Fruit fly (Drosophila melanogaster) whole organism, embryonic: ENCODE measurements around the gene ph-p.

Experiments
- ATbp ChIP-seq: fragments of 200-800 bp; sonication (Bioruptor generic); optimal IDR thresholded peaks from 2 replicates; lab custom pipeline; 2017; ENCODE audit warnings: missing biosample characterization, mild to moderate bottlenecking, missing genetic modification characterization, missing genetic modification reagents
- Atf-2 ChIP-seq: fragments of 200-800 bp; sonication (Bioruptor generic); optimal IDR thresholded peaks from 2 replicates; lab custom pipeline; 2016; ENCODE audit warnings: missing biosample characterization, missing genetic modification characterization
- BtbVII ChIP-seq: fragments of 200-800 bp; sonication (Bioruptor generic); optimal IDR thresholded peaks from 3 replicates; lab custom pipeline; 2017; ENCODE audit warnings: missing biosample characterization, mild to moderate bottlenecking, missing genetic modification characterization
- C15 ChIP-seq: fragments of 200-800 bp; sonication (Bioruptor generic); IDR thresholded peaks from 3 replicates; pipeline ENCODE4 v1.3.6; 2022; ENCODE audit warnings: missing biosample characterization, missing genetic modification characterization
- CG10267 ChIP-seq: fragments of 200-800 bp; sonication (Bioruptor generic); optimal IDR thresholded peaks from 2 replicates; lab custom pipeline; 2018; ENCODE audit warnings: missing biosample characterization, mild to moderate bottlenecking, missing genetic modification characterization, moderate library complexity
- CG10274 ChIP-seq: fragments of 200-800 bp; sonication (Bioruptor generic); optimal IDR thresholded peaks from 3 replicates; lab custom pipeline; 2017; ENCODE audit warnings: missing biosample characterization, mild to moderate bottlenecking, missing genetic modification characterization
- CG10543 ChIP-seq: fragments of 200-800 bp; sonication (Bioruptor generic); optimal IDR thresholded peaks from 3 replicates; lab custom pipeline; 2017; ENCODE audit warnings: missing biosample characterization, mild to moderate bottlenecking, missing genetic modification characterization, moderate library complexity
- CG12071 ChIP-seq: fragments of 200-800 bp; sonication (Bioruptor generic); optimal IDR thresholded peaks from 3 replicates; lab custom pipeline; 2018; ENCODE audit warnings: missing biosample characterization, mild to moderate bottlenecking, missing genetic modification characterization
- CG12391 ChIP-seq: fragments of 200-800 bp; sonication (Bioruptor generic); optimal IDR thresholded peaks from 3 replicates; lab custom pipeline; 2018; ENCODE audit warnings: missing biosample characterization, mild to moderate bottlenecking, missing genetic modification characterization, moderate library complexity
- CG13287 ChIP-seq: fragments of 200-800 bp; sonication (Bioruptor generic); IDR thresholded peaks from 2 replicates; pipeline ENCODE4 v1.3.6; 2022; ENCODE audit warnings: missing biosample characterization, missing genetic modification characterization; ENCODE audit not compliant: partially characterized antibody
- CG16863 ChIP-seq: fragments of 200-800 bp; sonication (Bioruptor generic); optimal IDR thresholded peaks from 3 replicates; lab custom pipeline; 2016; ENCODE audit warnings: missing biosample characterization, missing genetic modification characterization
- CG2678 ChIP-seq: fragments of 200-800 bp; sonication (Bioruptor generic); optimal IDR thresholded peaks from 3 replicates; lab custom pipeline; 2019; ENCODE audit warnings: missing biosample characterization, mild to moderate bottlenecking, missing genetic modification characterization, moderate library complexity
- CG30403 ChIP-seq: fragments of 200-800 bp; sonication (Bioruptor generic); optimal IDR thresholded peaks from 3 replicates; lab custom pipeline; 2016; ENCODE audit warnings: missing biosample characterization, missing genetic modification characterization
- CG32767 ChIP-seq: fragments of 200-800 bp; sonication (Bioruptor generic); IDR thresholded peaks from 2 replicates; pipeline ENCODE4 v1.3.6; 2022; ENCODE audit warnings: missing biosample characterization, missing genetic modification characterization
- CG3281 ChIP-seq: fragments of 200-800 bp; sonication (Bioruptor generic); optimal IDR thresholded peaks from 3 replicates; lab custom pipeline; 2017; ENCODE audit warnings: missing biosample characterization, mild to moderate bottlenecking, missing genetic modification characterization
- CG4854 ChIP-seq: fragments of 200-800 bp; sonication (Bioruptor generic); optimal IDR thresholded peaks from 2 replicates; lab custom pipeline; 2016; ENCODE audit warnings: missing biosample characterization, missing genetic modification characterization, inconsistent platforms
- CG7271 ChIP-seq: fragments of 200-800 bp; sonication (Bioruptor generic); optimal IDR thresholded peaks from 2 replicates; lab custom pipeline; 2018; ENCODE audit warnings: missing biosample characterization, mild to moderate bottlenecking, missing genetic modification characterization, moderate library complexity
- CG7372 ChIP-seq: fragments of 200-800 bp; sonication (Bioruptor generic); IDR thresholded peaks from 2 replicates; pipeline ENCODE4 v1.3.6; 2022; ENCODE audit warnings: missing biosample characterization, missing genetic modification characterization
- CG7745 ChIP-seq: fragments of 200-800 bp; sonication (Bioruptor generic); optimal IDR thresholded peaks from 2 replicates; lab custom pipeline; 2018; ENCODE audit warnings: missing biosample characterization, mild to moderate bottlenecking, missing genetic modification characterization, moderate library complexity
- CG9437 ChIP-seq: fragments of 200-800 bp; sonication (Bioruptor generic); optimal IDR thresholded peaks from 2 replicates; lab custom pipeline; 2018; ENCODE audit warnings: missing biosample characterization, mild to moderate bottlenecking, missing genetic modification characterization
- CG9797 ChIP-seq: fragments of 200-800 bp; sonication (Bioruptor generic); optimal IDR thresholded peaks from 3 replicates; lab custom pipeline; 2018; ENCODE audit warnings: missing biosample characterization, mild to moderate bottlenecking, missing genetic modification characterization
- CHES-1-like ChIP-seq: fragments of 200-800 bp; sonication (Bioruptor generic); optimal IDR thresholded peaks from 2 replicates; lab custom pipeline; 2016; ENCODE audit warnings: missing biosample characterization, missing genetic modification characterization
- D19B ChIP-seq: fragments of 200-800 bp; sonication (Bioruptor generic); optimal IDR thresholded peaks from 2 replicates; lab custom pipeline; 2017; ENCODE audit warnings: missing biosample characterization, mild to moderate bottlenecking, missing genetic modification characterization
- Doc2 ChIP-seq: fragments of 200-800 bp; sonication (Bioruptor generic); IDR thresholded peaks from 2 replicates; pipeline ENCODE4 v1.3.6; 2022; ENCODE audit warnings: missing biosample characterization, missing genetic modification characterization
- Doc3 ChIP-seq: fragments of 200-800 bp; sonication (Bioruptor generic); IDR thresholded peaks from 3 replicates; pipeline ENCODE4 v1.3.6; 2022; ENCODE audit warnings: missing biosample characterization, missing genetic modification characterization; ENCODE audit not compliant: partially characterized antibody
- HmgZ ChIP-seq: fragments of 200-800 bp; sonication (Bioruptor generic); optimal IDR thresholded peaks from 2 replicates; lab custom pipeline; 2018; ENCODE audit warnings: missing biosample characterization, mild to moderate bottlenecking, missing genetic modification characterization
- Hr51 ChIP-seq, 2 experiments: fragments of 200-800 bp; sonication (Bioruptor generic); optimal IDR thresholded peaks; 2 replicates in 1 of 2; 3 replicates in 1 of 2; lab custom pipeline; 2016 to 2018; ENCODE audit warnings: missing biosample characterization in 2 of 2, missing genetic modification characterization in 2 of 2, mild to moderate bottlenecking in 1 of 2, moderate library complexity in 1 of 2
- Lim3 ChIP-seq: fragments of 200-800 bp; sonication (Bioruptor generic); IDR thresholded peaks from 2 replicates; pipeline ENCODE4 v1.3.6; 2022; ENCODE audit warnings: missing biosample characterization, missing genetic modification characterization
- NC2α ChIP-seq: fragments of 200-800 bp; sonication (Bioruptor generic); optimal IDR thresholded peaks from 2 replicates; lab custom pipeline; 2016; ENCODE audit warnings: missing biosample characterization, missing genetic modification characterization
- Neu2 ChIP-seq: fragments of 200-800 bp; sonication (Bioruptor generic); optimal IDR thresholded peaks from 3 replicates; lab custom pipeline; 2016; ENCODE audit warnings: missing biosample characterization, missing genetic modification characterization, borderline replicate concordance
- Stat92E ChIP-seq, 3 experiments: fragments of >200 bp in 2 of 3; fragments of 200-800 bp in 1 of 3; sonication (Bioruptor generic) in 1 of 3; optimal IDR thresholded peaks; 2 replicates each; lab custom pipeline; 2017 to 2019; ENCODE audit warnings: missing biosample characterization in 3 of 3, missing genetic modification characterization in 3 of 3, mild to moderate bottlenecking in 1 of 3, moderate library complexity in 1 of 3
- Tbp ChIP-seq: fragments of >200 bp; optimal IDR thresholded peaks from 2 replicates; lab custom pipeline; 2018; ENCODE audit warnings: missing biosample characterization, missing genetic modification characterization
- Usf ChIP-seq: fragments of 200-800 bp; sonication (Bioruptor generic); optimal IDR thresholded peaks from 2 replicates; lab custom pipeline; 2017; ENCODE audit warnings: missing genotype, missing biosample characterization, missing genetic modification characterization
- ap ChIP-seq: fragments of 200-800 bp; sonication (Bioruptor generic); IDR thresholded peaks from 2 replicates; pipeline ENCODE4 v1.3.6; 2022; ENCODE audit warnings: missing biosample characterization, missing genetic modification characterization
- az2 ChIP-seq: fragments of 200-800 bp; sonication (Bioruptor generic); optimal IDR thresholded peaks from 3 replicates; lab custom pipeline; 2016; ENCODE audit warnings: missing biosample characterization, missing genetic modification characterization
- bab2 ChIP-seq: fragments of 200-800 bp; sonication (Bioruptor generic); optimal IDR thresholded peaks from 2 replicates; lab custom pipeline; 2016; ENCODE audit warnings: missing biosample characterization, missing genetic modification characterization
- bcd ChIP-seq: fragments of 200-800 bp; sonication (Bioruptor generic); optimal IDR thresholded peaks from 2 replicates; lab custom pipeline; 2017; ENCODE audit warnings: missing biosample characterization, mild to moderate bottlenecking, missing genetic modification characterization
- bowl ChIP-seq: fragments of 200-800 bp; sonication (Bioruptor generic); IDR thresholded peaks from 2 replicates; pipeline ENCODE4 v1.3.6; 2022; ENCODE audit warnings: missing biosample characterization, missing genetic modification characterization
- cad ChIP-seq: fragments of >200 bp; optimal IDR thresholded peaks from 2 replicates; lab custom pipeline; 2017; ENCODE audit warnings: missing biosample characterization, missing genetic modification characterization
- chif ChIP-seq, 2 experiments: fragments of 200-800 bp; sonication (Bioruptor generic); optimal IDR thresholded peaks; 3 replicates each; lab custom pipeline; 2016; ENCODE audit warnings: missing biosample characterization in 2 of 2, missing genetic modification characterization in 2 of 2
- esg ChIP-seq: fragments of 200-800 bp; sonication (Bioruptor generic); conservative IDR thresholded peaks from 2 replicates; pipeline ENCODE4 v1.3.6; 2022; ENCODE audit warnings: missing biosample characterization, missing genetic modification characterization
- hb ChIP-seq: fragments of 200-800 bp; sonication (Bioruptor generic); IDR thresholded peaks from 3 replicates; pipeline ENCODE4 v1.3.6; 2022; ENCODE audit warnings: missing biosample characterization, missing genetic modification characterization; ENCODE audit not compliant: partially characterized antibody
- pho ChIP-seq: fragments of 200-800 bp; sonication (Bioruptor generic); optimal IDR thresholded peaks from 2 replicates; lab custom pipeline; 2016; ENCODE audit warnings: missing biosample characterization, missing genetic modification characterization
- sens-2 ChIP-seq: fragments of 200-800 bp; sonication (Bioruptor generic); IDR thresholded peaks from 2 replicates; pipeline ENCODE4 v1.3.6; 2022; ENCODE audit warnings: missing biosample characterization, missing genetic modification characterization
- shn ChIP-seq: fragments of 200-800 bp; sonication (Bioruptor generic); optimal IDR thresholded peaks from 3 replicates; lab custom pipeline; 2016; ENCODE audit warnings: missing biosample characterization, missing genetic modification characterization
- toy ChIP-seq: fragments of 200-800 bp; sonication (Bioruptor generic); IDR thresholded peaks from 2 replicates; pipeline ENCODE4 v1.3.6; 2022; ENCODE audit warnings: missing biosample characterization, missing genetic modification characterization
- unpg ChIP-seq: fragments of 200-800 bp; sonication (Bioruptor generic); optimal IDR thresholded peaks from 3 replicates; lab custom pipeline; 2018; ENCODE audit warnings: missing biosample characterization, mild to moderate bottlenecking, missing genetic modification characterization, moderate library complexity
- vnd ChIP-seq: fragments of 200-800 bp; sonication (Bioruptor generic); IDR thresholded peaks from 3 replicates; pipeline ENCODE4 v1.3.6; 2022; ENCODE audit warnings: missing biosample characterization, missing genetic modification characterization; ENCODE audit not compliant: partially characterized antibody
- zf30C ChIP-seq: fragments of 200-800 bp; sonication (Bioruptor generic); optimal IDR thresholded peaks from 3 replicates; lab custom pipeline; 2018; ENCODE audit warnings: missing biosample characterization, mild to moderate bottlenecking, missing genetic modification characterization

The ph-p gene

DNA sequence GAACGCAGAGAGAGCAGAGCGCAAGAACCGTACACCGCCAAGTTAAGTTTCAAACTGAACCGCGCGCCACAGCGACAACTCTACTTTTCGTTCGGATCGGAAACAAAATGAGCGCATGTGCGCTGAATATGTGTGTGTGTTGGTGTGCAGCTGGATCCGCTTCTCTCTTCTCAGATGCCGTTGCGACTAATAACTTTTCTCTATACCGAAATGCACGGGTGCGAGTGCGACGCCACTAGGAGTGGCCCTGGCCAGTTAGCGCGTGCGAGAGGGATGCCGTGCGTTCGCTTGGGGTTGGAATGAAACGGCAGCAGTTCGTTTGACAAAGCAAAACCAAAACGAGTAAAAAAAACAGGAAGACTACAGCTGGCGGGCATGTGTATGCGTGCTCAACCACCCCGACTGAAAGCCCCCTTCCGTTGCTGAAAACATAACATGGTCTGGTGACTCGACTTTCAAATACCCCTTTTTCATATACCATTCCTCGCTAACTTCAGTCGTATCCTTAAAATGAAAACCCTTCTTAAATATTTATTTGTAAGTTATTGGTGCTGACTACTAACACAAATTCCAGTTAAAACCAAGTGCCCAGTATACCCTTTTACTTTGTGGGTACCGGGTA is 1.2 kb downstream of the ph-p start (continued):
- TF ChIP-seq Hr51 (GFP tag; optimal IDR thresholded peaks at IDR 0.05; lab: Kevin White, UChicago): peak; percentile 100
- TF ChIP-seq Doc3 (GFP tag; lab: Robert Waterston, UW): no peak
- TF ChIP-seq HmgZ (tag; lab: Kevin White, UChicago): peak; percentile 100
- TF ChIP-seq CHES-1-like (GFP tag; lab: Kevin White, UChicago): peak; percentile 100
- TF ChIP-seq CG7271 (tag; lab: Kevin White, UChicago): peak; percentile 100
- peak; percentile 100 for TF ChIP-seq sens-2 (GFP tag; lab: Robert Waterston, UW)
- TF ChIP-seq CG12391: peak; percentile 100
- no peak for TF ChIP-seq hb (GFP tag; lab: Robert Waterston, UW)
- peak; percentile 100 for TF ChIP-seq D19B (GFP tag; lab: Kevin White, UChicago)
- TF ChIP-seq CG2678: peak; percentile 100
- TF ChIP-seq CG13287 (GFP tag; lab: Robert Waterston, UW): no peak
- TF ChIP-seq CG7745: peak; percentile 99
- TF ChIP-seq Atf-2 (GFP tag; lab: Kevin White, UChicago): peak; percentile 100
- TF ChIP-seq vnd (GFP tag; lab: Robert Waterston, UW): no peak
- TF ChIP-seq toy (GFP tag; lab: Robert Waterston, UW): peak; percentile 100
- peak; percentile 100 for TF ChIP-seq C15 (GFP tag; lab: Robert Waterston, UW)
- peak; percentile 100 for TF ChIP-seq chif (GFP tag; optimal IDR thresholded peaks at IDR 0.05; lab: Kevin White, UChicago)
- peak; percentile 100 for TF ChIP-seq esg (GFP tag; lab: Robert Waterston, UW)
- peak; percentile 100 for TF ChIP-seq ATbp (GFP tag; lab: Kevin White, UChicago)
- TF ChIP-seq Doc2 (GFP tag; lab: Robert Waterston, UW): peak; percentile 99
- TF ChIP-seq CG4854: peak; percentile 100
- TF ChIP-seq Lim3 (GFP tag; lab: Robert Waterston, UW): peak; percentile 100
- no peak for TF ChIP-seq Tbp (GFP tag; lab: Kevin White, UChicago)
- peak; percentile 100 for TF ChIP-seq bcd (GFP tag; lab: Kevin White, UChicago)
- peak; percentile 100 for TF ChIP-seq CG12071
- TF ChIP-seq unpg: peak; percentile 100
- TF ChIP-seq shn: peak; percentile 100
- TF ChIP-seq CG16863 (GFP tag; lab: Kevin White, UChicago): peak; percentile 100
- TF ChIP-seq az2: peak; percentile 100
- peak; percentile 100 for TF ChIP-seq CG32767 (GFP tag; lab: Robert Waterston, UW)
- peak; percentile 96 for TF ChIP-seq CG10543 (GFP tag; lab: Kevin White, UChicago)
- TF ChIP-seq CG30403 (GFP tag; lab: Kevin White, UChicago): peak; percentile 100
- peak; percentile 100 for TF ChIP-seq ap (GFP tag; lab: Robert Waterston, UW)
- TF ChIP-seq CG7372 (GFP tag; lab: Robert Waterston, UW): peak; percentile 100
- TF ChIP-seq CG9437 (GFP tag; lab: Kevin White, UChicago): peak; percentile 94
- TF ChIP-seq Stat92E (GFP tag; optimal IDR thresholded peaks at IDR 0.05; lab: Kevin White, UChicago): peak in 1 of 3 experiments; percentile 99
- peak; percentile 100 for TF ChIP-seq NC2α (GFP tag; lab: Kevin White, UChicago)
- TF ChIP-seq CG10267 (tag; lab: Kevin White, UChicago): peak; percentile 99
- TF ChIP-seq bowl (GFP tag; lab: Robert Waterston, UW): peak; percentile 100
- peak; percentile 100 for TF ChIP-seq Neu2
- peak; percentile 100 for TF ChIP-seq pho (GFP tag; lab: Kevin White, UChicago)
- TF ChIP-seq CG3281 (GFP tag; lab: Kevin White, UChicago): peak; percentile 99
- TF ChIP-seq CG9797 (GFP tag; lab: Kevin White, UChicago): peak; percentile 82
- no peak for TF ChIP-seq cad (GFP tag; lab: Kevin White, UChicago)
- peak; percentile 100 for TF ChIP-seq Usf
- peak; percentile 100 for TF ChIP-seq bab2 (GFP tag; lab: Kevin White, UChicago)
- peak; percentile 99 for TF ChIP-seq BtbVII (GFP tag; lab: Kevin White, UChicago)
- TF ChIP-seq zf30C: peak; percentile 18
- TF ChIP-seq CG10274 (GFP tag; lab: Kevin White, UChicago): peak; percentile 98
